Worm (Caenorhabditis elegans) whole organism, mixed stage, embryonic: ENCODE results near the gene Y62H9A.1.

Experiments
- M03D4.4 ChIP-seq: sonication (generic microtip); optimal IDR thresholded peaks from 2 replicates; lab custom pipeline; 2017; ENCODE audit warnings: mild to moderate bottlenecking, missing genetic modification characterization, missing compliant biosample characterization
- bed-3 ChIP-seq: fragments of 200-800 bp; sonication (Bioruptor generic); optimal IDR thresholded peaks from 3 replicates; lab custom pipeline; 2018; ENCODE audit warnings: mild to moderate bottlenecking, missing genetic modification characterization, moderate library complexity, missing compliant biosample characterization
- blmp-1 ChIP-seq: fragments of 150-350 bp; optimal IDR thresholded peaks from 2 replicates; lab custom pipeline; 2014; ENCODE audit warnings: missing biosample characterization, missing genetic modification characterization
- ceh-43 ChIP-seq: fragments of 200-800 bp; sonication (Bioruptor generic); optimal IDR thresholded peaks from 2 replicates; lab custom pipeline; 2018; ENCODE audit warnings: mild to moderate bottlenecking, missing genetic modification characterization, moderate library complexity, missing compliant biosample characterization
- ceh-83 ChIP-seq: fragments of 200-800 bp; sonication (Bioruptor generic); optimal IDR thresholded peaks from 2 replicates; lab custom pipeline; 2018; ENCODE audit warnings: mild to moderate bottlenecking, missing genetic modification characterization, missing compliant biosample characterization
- ces-1 ChIP-seq: fragments of 150-350 bp; optimal IDR thresholded peaks from 2 replicates; lab custom pipeline; 2014; ENCODE audit warnings: missing biosample characterization, missing genetic modification reagents, missing genetic modification characterization
- cnd-1 ChIP-seq: fragments of 200-800 bp; sonication (Bioruptor generic); optimal IDR thresholded peaks from 2 replicates; lab custom pipeline; 2018; ENCODE audit warnings: mild to moderate bottlenecking, missing genetic modification characterization, missing compliant biosample characterization
- drap-1 ChIP-seq: fragments of 200-800 bp; sonication (Bioruptor generic); optimal IDR thresholded peaks from 3 replicates; lab custom pipeline; 2018; ENCODE audit warnings: mild to moderate bottlenecking, missing genetic modification characterization, missing compliant biosample characterization
- elt-1 ChIP-seq: sonication (generic microtip); optimal IDR thresholded peaks from 2 replicates; lab custom pipeline; 2017; ENCODE audit warnings: missing genetic modification characterization, mild to moderate bottlenecking, missing compliant biosample characterization, antibody characterized with exemption, moderate library complexity, borderline replicate concordance; ENCODE audit not compliant: insufficient read depth
- flh-1 ChIP-seq: fragments of 200-800 bp; sonication (Bioruptor generic); optimal IDR thresholded peaks from 2 replicates; lab custom pipeline; 2018; ENCODE audit warnings: mild to moderate bottlenecking, missing genetic modification characterization, moderate library complexity, missing compliant biosample characterization
- ham-2 ChIP-seq: fragments of 200-800 bp; sonication (Bioruptor generic); optimal IDR thresholded peaks from 2 replicates; lab custom pipeline; 2018; ENCODE audit warnings: mild to moderate bottlenecking, missing genetic modification characterization, missing compliant biosample characterization
- hlh-1 ChIP-seq: fragments of 150-350 bp; optimal IDR thresholded peaks from 2 replicates; lab custom pipeline; 2014; ENCODE audit warnings: missing biosample characterization, missing genetic modification reagents, missing genetic modification characterization
- lin-13 ChIP-seq: fragments of 150-350 bp; optimal IDR thresholded peaks from 2 replicates; lab custom pipeline; 2014; ENCODE audit warnings: missing biosample characterization, missing genetic modification characterization
- lin-32 ChIP-seq: fragments of 200-800 bp; sonication (Bioruptor generic); optimal IDR thresholded peaks from 2 replicates; lab custom pipeline; 2018; ENCODE audit warnings: mild to moderate bottlenecking, missing genetic modification characterization, missing compliant biosample characterization
- lsy-2 ChIP-seq: fragments of 150-350 bp; optimal IDR thresholded peaks from 2 replicates; lab custom pipeline; 2014; ENCODE audit warnings: missing biosample characterization, missing genetic modification characterization
- mab-5 ChIP-seq: fragments of 150-350 bp; optimal IDR thresholded peaks from 2 replicates; lab custom pipeline; 2014; ENCODE audit warnings: missing biosample characterization, missing genetic modification characterization
- mep-1 ChIP-seq: fragments of 150-350 bp; optimal IDR thresholded peaks from 2 replicates; lab custom pipeline; 2017; ENCODE audit warnings: missing biosample characterization, missing genetic modification reagents, missing genetic modification characterization, inconsistent platforms
- mls-2 ChIP-seq: sonication (generic microtip); optimal IDR thresholded peaks from 2 replicates; lab custom pipeline; 2016; ENCODE audit warnings: mild to moderate bottlenecking, missing genetic modification characterization, moderate library complexity, missing compliant biosample characterization
- nhr-12 ChIP-seq: fragments of 150-350 bp; optimal IDR thresholded peaks from 2 replicates; lab custom pipeline; 2014; ENCODE audit warnings: missing biosample characterization, missing genetic modification characterization
- nhr-2 ChIP-seq: fragments of 150-350 bp; optimal IDR thresholded peaks from 2 replicates; lab custom pipeline; 2014; ENCODE audit warnings: missing biosample characterization, missing genetic modification characterization
- nhr-237 ChIP-seq: fragments of 150-350 bp; optimal IDR thresholded peaks from 2 replicates; lab custom pipeline; 2014; ENCODE audit warnings: missing biosample characterization, missing genetic modification characterization
- nhr-28 ChIP-seq: fragments of 150-350 bp; optimal IDR thresholded peaks from 2 replicates; lab custom pipeline; 2014; ENCODE audit warnings: missing biosample characterization, missing genetic modification characterization
- pha-4 ChIP-seq: fragments of 150-350 bp; optimal IDR thresholded peaks from 2 replicates; lab custom pipeline; 2018; ENCODE audit warnings: missing biosample characterization, missing genetic modification reagents, missing genetic modification characterization
- sem-2 ChIP-seq: fragments of 200-800 bp; sonication (Bioruptor generic); optimal IDR thresholded peaks from 2 replicates; lab custom pipeline; 2018; ENCODE audit warnings: mild to moderate bottlenecking, missing genetic modification characterization, missing compliant biosample characterization
- snpc-4 ChIP-seq: fragments of 150-350 bp; optimal IDR thresholded peaks from 2 replicates; lab custom pipeline; 2014; ENCODE audit warnings: missing biosample characterization, missing genetic modification characterization
- sptf-1 ChIP-seq: sonication (generic microtip); optimal IDR thresholded peaks from 2 replicates; lab custom pipeline; 2017; ENCODE audit warnings: mild to moderate bottlenecking, missing genetic modification characterization, moderate library complexity, missing compliant biosample characterization
- tbx-8 ChIP-seq: fragments of 200-800 bp; sonication (Bioruptor generic); optimal IDR thresholded peaks from 2 replicates; lab custom pipeline; 2018; ENCODE audit warnings: mild to moderate bottlenecking, missing genetic modification characterization, moderate library complexity, missing compliant biosample characterization
- unc-120 ChIP-seq: sonication (generic microtip); optimal IDR thresholded peaks from 2 replicates; lab custom pipeline; 2017; ENCODE audit warnings: missing genetic modification characterization, missing compliant biosample characterization; ENCODE audit not compliant: poor library complexity, severe bottlenecking
- unc-39 ChIP-seq: fragments of 150-350 bp; optimal IDR thresholded peaks from 2 replicates; lab custom pipeline; 2014; ENCODE audit warnings: missing biosample characterization, missing genetic modification characterization
- unc-62 ChIP-seq: fragments of 150-350 bp; optimal IDR thresholded peaks from 2 replicates; lab custom pipeline; 2014; ENCODE audit warnings: missing biosample characterization, missing genetic modification reagents, missing genetic modification characterization
- zip-8 ChIP-seq: fragments of 150-350 bp; optimal IDR thresholded peaks from 2 replicates; lab custom pipeline; 2014; ENCODE audit warnings: missing biosample characterization, missing genetic modification characterization

Gene Y62H9A.1

ce11 chrX:11857178-11857577 is 18.2 kb upstream of the Y62H9A.1 start, which contains the start of gene mes-1:
Gene mes-1 (plus strand): TSS chrX:11857478.
- TF ChIP-seq ceh-83 (GFP tag; lab: Kevin White, UChicago) (no peak), sptf-1 (tag; lab: Kevin White, UChicago) (no peak), mep-1 (tag; lab: Kevin White, UChicago) (no peak), drap-1 (GFP tag; lab: Kevin White, UChicago) (no peak), unc-120 (tag; lab: Kevin White, UChicago) (no peak), pha-4 (tag; lab: Kevin White, UChicago) (no peak), lin-32 (GFP tag; lab: Kevin White, UChicago) (no peak), M03D4.4 (tag; lab: Kevin White, UChicago) (no peak), sem-2 (no peak), ceh-43 (GFP tag; lab: Kevin White, UChicago) (no peak)

- TF ChIP-seq nhr-28 (tag; lab: Kevin White, UChicago), result no peak
- TF ChIP-seq ham-2 (GFP tag; lab: Kevin White, UChicago), result no peak
- TF ChIP-seq tbx-8 (GFP tag; lab: Kevin White, UChicago), result no peak
- no peak for TF ChIP-seq elt-1 (tag; lab: Kevin White, UChicago)
- no peak for TF ChIP-seq lsy-2 (tag; lab: Kevin White, UChicago)
- TF ChIP-seq snpc-4 (tag; lab: Kevin White, UChicago), result no peak
- no peak for TF ChIP-seq bed-3 (GFP tag; lab: Kevin White, UChicago)
- TF ChIP-seq nhr-237 (tag; lab: Kevin White, UChicago), result no peak
- TF ChIP-seq mab-5 (tag; lab: Kevin White, UChicago), result no peak
- no peak for TF ChIP-seq nhr-2 (tag; lab: Kevin White, UChicago)
- no peak for TF ChIP-seq blmp-1 (tag; lab: Kevin White, UChicago)
- TF ChIP-seq ceh-83 (GFP tag; lab: Kevin White, UChicago), result no peak
- TF ChIP-seq zip-8 (tag; lab: Kevin White, UChicago), result no peak
- no peak for TF ChIP-seq flh-1 (GFP tag; lab: Kevin White, UChicago)
- TF ChIP-seq sem-2, result no peak
- TF ChIP-seq pha-4 (tag; lab: Kevin White, UChicago), result no peak
- no peak for TF ChIP-seq lin-13
Observed at ce11 chrX:11863307-11863706, 12.0 kb upstream of the Y62H9A.1 start, which contains the start of gene F54F7.10. Gene F54F7.10 (plus strand): TSS chrX:11863607.

- TF ChIP-seq unc-39 (tag; lab: Kevin White, UChicago) (no peak), nhr-28 (tag; lab: Kevin White, UChicago) (no peak), snpc-4 (tag; lab: Kevin White, UChicago) (no peak), hlh-1 (tag; lab: Kevin White, UChicago) (no peak), sem-2 (no peak), nhr-237 (tag; lab: Kevin White, UChicago) (no peak), lin-32 (GFP tag; lab: Kevin White, UChicago) (no peak), unc-62 (no peak), mab-5 (tag; lab: Kevin White, UChicago) (no peak)
Observed at ce11 chrX:11865083-11865482, 10.3 kb upstream of the Y62H9A.1 start, which contains the start of gene F54F7.6. Gene F54F7.6 (plus strand): TSS chrX:11865383.

ce11 chrX:11869260-11869659 is 6.1 kb upstream of the Y62H9A.1 start, which contains the start of gene dot-1.2:
Gene dot-1.2 (minus strand): TSS chrX:11869360.
- TF ChIP-seq ham-2 (GFP tag; lab: Kevin White, UChicago) (no peak), pha-4 (tag; lab: Kevin White, UChicago) (no peak), ceh-43 (GFP tag; lab: Kevin White, UChicago) (no peak), hlh-1 (tag; lab: Kevin White, UChicago) (no peak), flh-1 (GFP tag; lab: Kevin White, UChicago) (no peak), unc-120 (tag; lab: Kevin White, UChicago) (no peak), sptf-1 (tag; lab: Kevin White, UChicago) (no peak), ces-1 (no peak), nhr-237 (tag; lab: Kevin White, UChicago) (no peak), snpc-4 (tag; lab: Kevin White, UChicago) (no peak), cnd-1 (tag; lab: Kevin White, UChicago) (no peak), nhr-12 (tag; lab: Kevin White, UChicago) (no peak), blmp-1 (tag; lab: Kevin White, UChicago) (no peak), M03D4.4 (tag; lab: Kevin White, UChicago) (no peak), zip-8 (tag; lab: Kevin White, UChicago) (no peak), ceh-83 (GFP tag; lab: Kevin White, UChicago) (no peak), mls-2 (tag; lab: Kevin White, UChicago) (no peak)
- TF ChIP-seq, all 35 proteins: peak for 0
